Worm (Caenorhabditis elegans): ENCODE results near the gene Y38H6C.20.
A peak's percentile ranks its signal among the peaks of the same experiment; 100 is the strongest.

The Y38H6C.20 gene

ce11 chrV:20500405-20500804 is 50.6 kb downstream of the Y38H6C.20 start, which contains the start of gene dct-14:
dct-14 (minus strand) TSS chrV:20500505.
- TF ChIP-seq sma-3 (GFP tag; optimal IDR thresholded peaks at IDR 0.05): no peak
- TF ChIP-seq nhr-25 (tag; optimal IDR thresholded peaks at IDR 0.05): no peak
- no peak for TF ChIP-seq nhr-10 (tag; optimal IDR thresholded peaks at IDR 0.05)
- no peak for TF ChIP-seq skn-1 (tag; optimal IDR thresholded peaks at IDR 0.05)
- TF ChIP-seq elt-3 (tag; optimal IDR thresholded peaks at IDR 0.05): no peak
- TF ChIP-seq ztf-4 (tag; optimal IDR thresholded peaks at IDR 0.05): no peak
- TF ChIP-seq lin-13 (GFP tag; optimal IDR thresholded peaks at IDR 0.05): no peak
- TF ChIP-seq aly-2 (tag; optimal IDR thresholded peaks at IDR 0.05): no peak

DNA sequence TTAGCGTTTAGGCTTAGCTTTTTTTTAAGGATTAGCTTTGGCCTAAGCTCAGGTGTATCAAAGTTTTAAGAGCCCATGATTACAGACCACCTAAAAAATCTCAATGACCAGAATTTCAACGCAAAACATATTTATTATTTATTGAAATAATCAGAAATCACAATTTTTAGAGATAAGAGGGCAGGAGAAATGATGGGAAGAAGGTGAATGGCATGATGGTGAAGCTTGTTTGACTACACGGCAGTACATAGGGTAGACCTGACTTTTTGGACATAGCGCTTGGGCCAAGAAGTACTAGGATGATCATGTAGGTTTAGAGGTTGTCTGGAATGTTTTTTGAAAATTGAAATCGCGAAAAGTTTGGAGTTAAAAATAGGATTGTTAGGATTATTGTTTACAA is 51.4 kb downstream of the Y38H6C.20 start:
- peak; percentile 34 for TF ChIP-seq fos-1 (tag; optimal IDR thresholded peaks at IDR 0.05)
- TF ChIP-seq mab-5 (tag; optimal IDR thresholded peaks at IDR 0.05): no peak

ce11 chrV:20498980-20499379 is 52.0 kb downstream of the Y38H6C.20 start, which contains the start of gene dct-16:
dct-16 (minus strand) TSS chrV:20499057.
- TF ChIP-seq nhr-11 (tag; optimal IDR thresholded peaks at IDR 0.05) (no peak), nhr-77 (tag; optimal IDR thresholded peaks at IDR 0.05) (no peak), nhr-23 (tag; optimal IDR thresholded peaks at IDR 0.05) (no peak), F13H6.1 (tag; optimal IDR thresholded peaks at IDR 0.05) (peak; percentile 5), ceh-16 (tag; optimal IDR thresholded peaks at IDR 0.05) (no peak), mab-5 (tag; optimal IDR thresholded peaks at IDR 0.05) (no peak), lin-13 (GFP tag; optimal IDR thresholded peaks at IDR 0.05) (no peak), unc-62 (GFP tag; optimal IDR thresholded peaks at IDR 0.05) (no peak), lin-39 (tag; optimal IDR thresholded peaks at IDR 0.05) (no peak), alr-1 (tag; optimal IDR thresholded peaks at IDR 0.05) (no peak), ztf-4 (tag; optimal IDR thresholded peaks at IDR 0.05) (no peak), skn-1 (tag; optimal IDR thresholded peaks at IDR 0.05) (no peak), crh-2 (tag; optimal IDR thresholded peaks at IDR 0.05) (peak; percentile 74), R02D3.7 (tag; optimal IDR thresholded peaks at IDR 0.05) (no peak), mbf-1 (tag; optimal IDR thresholded peaks at IDR 0.05) (no peak), ztf-1 (GFP tag; conservative IDR thresholded peaks at IDR 0.05) (no peak), nhr-25 (tag; optimal IDR thresholded peaks at IDR 0.05) (no peak), egl-27 (tag; optimal IDR thresholded peaks at IDR 0.05) (no peak), sem-4 (tag; optimal IDR thresholded peaks at IDR 0.05) (no peak), nhr-6 (tag; optimal IDR thresholded peaks at IDR 0.05) (no peak), zag-1 (tag; optimal IDR thresholded peaks at IDR 0.05) (no peak), ama-1 (optimal IDR thresholded peaks at IDR 0.05) (no peak), mdl-1 (tag; optimal IDR thresholded peaks at IDR 0.05) (peak in 1 of 2 experiments; percentile 29), fos-1 (tag; optimal IDR thresholded peaks at IDR 0.05) (peak; percentile 58), gmeb-1 (tag; optimal IDR thresholded peaks at IDR 0.05) (peak; percentile 15), sma-9 (GFP tag; optimal IDR thresholded peaks at IDR 0.05) (peak; percentile 68), sma-9 (tag; optimal IDR thresholded peaks at IDR 0.05) (no peak), nhr-12 (tag; optimal IDR thresholded peaks at IDR 0.05) (no peak)

DNA sequence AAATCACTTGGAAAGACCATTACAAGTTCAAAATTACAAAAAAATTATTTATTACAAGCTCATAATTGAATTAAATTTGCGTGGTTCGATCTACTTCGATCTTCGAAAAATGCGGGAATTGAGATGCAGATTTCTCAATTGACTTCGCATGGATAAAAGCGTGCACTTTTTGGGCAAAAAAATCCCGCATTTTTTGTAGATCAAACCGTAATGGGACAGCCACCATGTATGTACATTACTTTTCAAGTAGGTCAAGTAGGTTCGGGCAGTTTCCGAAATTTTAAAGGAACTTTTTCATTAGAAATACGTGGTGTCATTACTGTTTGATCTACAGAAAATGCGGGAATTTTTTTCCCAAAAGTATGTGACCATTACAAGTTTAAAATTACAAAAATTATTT is 53.5 kb downstream of the Y38H6C.20 start:
- TF ChIP-seq F13H6.1 (tag; optimal IDR thresholded peaks at IDR 0.05) (no peak), fos-1 (tag; optimal IDR thresholded peaks at IDR 0.05) (peak; percentile 31), aly-2 (tag; optimal IDR thresholded peaks at IDR 0.05) (no peak), unc-62 (GFP tag; optimal IDR thresholded peaks at IDR 0.05) (no peak), mdl-1 (tag; optimal IDR thresholded peaks at IDR 0.05) (no peak), ztf-4 (tag; optimal IDR thresholded peaks at IDR 0.05) (no peak), nhr-10 (tag; optimal IDR thresholded peaks at IDR 0.05) (no peak), crh-2 (tag; optimal IDR thresholded peaks at IDR 0.05) (peak; percentile 26), skn-1 (tag; optimal IDR thresholded peaks at IDR 0.05) (no peak)
